Fruit fly (Drosophila melanogaster) whole organism, embryonic: ENCODE data around the gene Cyp313a2.

Source experiments
- BEAF-32 ChIP-seq: fragments of 200-800 bp; sonication (Bioruptor generic); optimal IDR thresholded peaks from 3 replicates; lab custom pipeline; 2017; ENCODE audit warnings: missing biosample characterization, missing genetic modification characterization, mild to moderate bottlenecking, moderate library complexity, missing genetic modification reagents
- Blimp-1 ChIP-seq: fragments of 200-800 bp; sonication (Bioruptor generic); optimal IDR thresholded peaks from 3 replicates; lab custom pipeline; 2018; ENCODE audit warnings: missing biosample characterization, missing genetic modification characterization, mild to moderate bottlenecking, moderate library complexity, missing genetic modification reagents
- CG1024 ChIP-seq: fragments of 200-800 bp; sonication (Bioruptor generic); IDR thresholded peaks from 2 replicates; pipeline ENCODE4 v1.3.6; 2022; ENCODE audit warnings: missing biosample characterization, missing genetic modification characterization
- CG11696 ChIP-seq: fragments of 200-800 bp; sonication (Bioruptor generic); IDR thresholded peaks from 2 replicates; pipeline ENCODE4 v1.3.6; 2022; ENCODE audit warnings: missing biosample characterization, missing genetic modification characterization
- CG12391 ChIP-seq: fragments of 200-800 bp; sonication (Bioruptor generic); optimal IDR thresholded peaks from 3 replicates; lab custom pipeline; 2018; ENCODE audit warnings: missing biosample characterization, mild to moderate bottlenecking, missing genetic modification characterization, moderate library complexity
- CG12744 ChIP-seq: fragments of 200-800 bp; sonication (Bioruptor generic); optimal IDR thresholded peaks from 2 replicates; lab custom pipeline; 2016; ENCODE audit warnings: missing biosample characterization, missing genetic modification characterization
- CG13624 ChIP-seq: fragments of 200-800 bp; sonication (Bioruptor generic); optimal IDR thresholded peaks from 2 replicates; lab custom pipeline; 2016; ENCODE audit warnings: missing biosample characterization, missing genetic modification characterization
- CG17186 ChIP-seq: fragments of 200-800 bp; sonication (Bioruptor generic); optimal IDR thresholded peaks from 3 replicates; lab custom pipeline; 2017; ENCODE audit warnings: missing biosample characterization, missing genetic modification reagents, missing genetic modification characterization
- CG2199 ChIP-seq: fragments of 200-800 bp; sonication (Bioruptor generic); IDR thresholded peaks from 3 replicates; pipeline ENCODE4 v1.3.6; 2022; ENCODE audit warnings: missing biosample characterization, missing genetic modification characterization
- CG31388 ChIP-seq: fragments of 200-800 bp; sonication (Bioruptor generic); optimal IDR thresholded peaks from 2 replicates; lab custom pipeline; 2016; ENCODE audit warnings: missing biosample characterization, missing genetic modification characterization
- CG31441 ChIP-seq: fragments of 200-800 bp; sonication (Bioruptor generic); IDR thresholded peaks from 2 replicates; pipeline ENCODE4 v1.3.6; 2022; ENCODE audit warnings: missing biosample characterization, missing genetic modification characterization
- CG33213 ChIP-seq: fragments of 200-800 bp; sonication (Bioruptor generic); optimal IDR thresholded peaks from 3 replicates; lab custom pipeline; 2016; ENCODE audit warnings: missing biosample characterization, missing genetic modification characterization
- CG4360 ChIP-seq: fragments of 200-800 bp; sonication (Bioruptor generic); IDR thresholded peaks from 2 replicates; pipeline ENCODE4 v1.3.6; 2022; ENCODE audit warnings: missing biosample characterization, missing genetic modification characterization
- CG8388 ChIP-seq: fragments of 200-800 bp; sonication (Bioruptor generic); optimal IDR thresholded peaks from 2 replicates; lab custom pipeline; 2019; ENCODE audit warnings: missing biosample characterization, mild to moderate bottlenecking, missing genetic modification characterization, moderate library complexity
- CG8765 ChIP-seq: fragments of 200-800 bp; sonication (Bioruptor generic); IDR thresholded peaks from 2 replicates; pipeline ENCODE4 v1.3.6; 2022; ENCODE audit warnings: missing biosample characterization, missing genetic modification characterization
- Camta ChIP-seq: fragments of 200-800 bp; sonication (Bioruptor generic); optimal IDR thresholded peaks from 2 replicates; lab custom pipeline; 2016; ENCODE audit warnings: missing biosample characterization, missing genetic modification characterization
- Chrac-16 ChIP-seq: fragments of 200-800 bp; sonication (Bioruptor generic); optimal IDR thresholded peaks from 3 replicates; lab custom pipeline; 2016; ENCODE audit warnings: missing biosample characterization, missing genetic modification characterization
- Dfd ChIP-seq, 2 experiments: fragments of >200 bp; optimal IDR thresholded peaks; 2 replicates each; lab custom pipeline; 2017; ENCODE audit warnings: missing biosample characterization in 2 of 2, missing genetic modification characterization in 2 of 2
- Dref ChIP-seq: fragments of 200-800 bp; sonication (Bioruptor generic); IDR thresholded peaks from 2 replicates; pipeline ENCODE4 v1.3.6; 2022; ENCODE audit warnings: missing biosample characterization, missing genetic modification characterization
- Eip74EF ChIP-seq, 2 experiments: fragments of 200-800 bp in 1 of 2; fragments of >200 bp in 1 of 2; sonication (Bioruptor generic) in 1 of 2; optimal IDR thresholded peaks; 2 replicates each; lab custom pipeline; 2017 to 2019; ENCODE audit warnings: missing biosample characterization in 2 of 2, missing genetic modification characterization in 2 of 2, mild to moderate bottlenecking in 1 of 2, moderate library complexity in 1 of 2
- GATAe ChIP-seq: fragments of 200-800 bp; sonication (Bioruptor generic); conservative IDR thresholded peaks from 2 replicates; pipeline ENCODE4 v1.3.6; 2022; ENCODE audit warnings: missing biosample characterization, missing genetic modification characterization
- Hr51 ChIP-seq, 2 experiments: fragments of 200-800 bp; sonication (Bioruptor generic); optimal IDR thresholded peaks; 2 replicates in 1 of 2; 3 replicates in 1 of 2; lab custom pipeline; 2016 to 2018; ENCODE audit warnings: missing biosample characterization in 2 of 2, missing genetic modification characterization in 2 of 2, mild to moderate bottlenecking in 1 of 2, moderate library complexity in 1 of 2
- Jarid2 ChIP-seq: fragments of 200-800 bp; sonication (Bioruptor generic); optimal IDR thresholded peaks from 3 replicates; lab custom pipeline; 2017; ENCODE audit warnings: mild to moderate bottlenecking, missing biosample characterization, missing genetic modification reagents, missing genetic modification characterization
- NC2β ChIP-seq: fragments of 200-800 bp; sonication (Bioruptor generic); optimal IDR thresholded peaks from 2 replicates; lab custom pipeline; 2016; ENCODE audit warnings: missing biosample characterization, missing genetic modification characterization
- Oli ChIP-seq: fragments of 200-800 bp; sonication (Bioruptor generic); optimal IDR thresholded peaks from 2 replicates; lab custom pipeline; 2018; ENCODE audit warnings: missing biosample characterization, mild to moderate bottlenecking, missing genetic modification characterization, moderate library complexity
- Rx ChIP-seq: fragments of 200-800 bp; sonication (Bioruptor generic); IDR thresholded peaks from 2 replicates; pipeline ENCODE4 v1.3.6; 2022; ENCODE audit warnings: missing biosample characterization, missing genetic modification characterization
- Side ChIP-seq: fragments of 200-800 bp; sonication (Bioruptor generic); optimal IDR thresholded peaks from 2 replicates; lab custom pipeline; 2016; ENCODE audit warnings: missing biosample characterization, missing genetic modification characterization
- Six4 ChIP-seq: fragments of 200-800 bp; sonication (Bioruptor generic); optimal IDR thresholded peaks from 2 replicates; lab custom pipeline; 2016; ENCODE audit warnings: missing biosample characterization, missing genetic modification characterization
- Spps ChIP-seq: fragments of 200-800 bp; sonication (Bioruptor generic); optimal IDR thresholded peaks from 2 replicates; lab custom pipeline; 2018; ENCODE audit warnings: missing biosample characterization, mild to moderate bottlenecking, missing genetic modification characterization
- Stat92E ChIP-seq, 3 experiments: fragments of >200 bp in 2 of 3; fragments of 200-800 bp in 1 of 3; sonication (Bioruptor generic) in 1 of 3; optimal IDR thresholded peaks; 2 replicates each; lab custom pipeline; 2017 to 2019; ENCODE audit warnings: missing biosample characterization in 3 of 3, missing genetic modification characterization in 3 of 3, mild to moderate bottlenecking in 1 of 3, moderate library complexity in 1 of 3
- Tbp ChIP-seq: fragments of >200 bp; optimal IDR thresholded peaks from 2 replicates; lab custom pipeline; 2018; ENCODE audit warnings: missing biosample characterization, missing genetic modification characterization
- Usf ChIP-seq: fragments of 200-800 bp; sonication (Bioruptor generic); optimal IDR thresholded peaks from 2 replicates; lab custom pipeline; 2017; ENCODE audit warnings: missing genotype, missing biosample characterization, missing genetic modification characterization
- ash1 ChIP-seq: fragments of 200-800 bp; sonication (Bioruptor generic); optimal IDR thresholded peaks from 2 replicates; lab custom pipeline; 2018; ENCODE audit warnings: missing biosample characterization, mild to moderate bottlenecking, missing genetic modification characterization
- emc ChIP-seq: fragments of 200-800 bp; sonication (Bioruptor generic); optimal IDR thresholded peaks from 2 replicates; lab custom pipeline; 2016; ENCODE audit warnings: missing biosample characterization, missing genetic modification characterization
- ems ChIP-seq: fragments of 200-800 bp; sonication (Bioruptor generic); optimal IDR thresholded peaks from 3 replicates; lab custom pipeline; 2016; ENCODE audit warnings: missing biosample characterization, missing genetic modification characterization
- eve ChIP-seq, 2 experiments: fragments of >200 bp; optimal IDR thresholded peaks; 2 replicates each; lab custom pipeline; 2017; ENCODE audit warnings: missing biosample characterization in 2 of 2, missing genetic modification characterization in 2 of 2
- ewg ChIP-seq: fragments of 200-800 bp; sonication (Bioruptor generic); optimal IDR thresholded peaks from 3 replicates; lab custom pipeline; 2017; ENCODE audit warnings: mild to moderate bottlenecking, missing biosample characterization, missing genetic modification reagents, missing genetic modification characterization
- fd102C ChIP-seq: fragments of 200-800 bp; sonication (Bioruptor generic); optimal IDR thresholded peaks from 2 replicates; lab custom pipeline; 2018; ENCODE audit warnings: missing biosample characterization, mild to moderate bottlenecking, missing genetic modification characterization, moderate library complexity
- fd64A ChIP-seq: fragments of 200-800 bp; sonication (Bioruptor generic); optimal IDR thresholded peaks from 3 replicates; lab custom pipeline; 2018; ENCODE audit warnings: missing biosample characterization, mild to moderate bottlenecking, missing genetic modification characterization
- fru ChIP-seq: fragments of >200 bp; optimal IDR thresholded peaks from 2 replicates; lab custom pipeline; 2017
- hkb ChIP-seq, 2 experiments: fragments of 200-800 bp in 1 of 2; fragments of >200 bp in 1 of 2; sonication (Bioruptor generic) in 1 of 2; IDR thresholded peaks in 1 of 2; optimal IDR thresholded peaks in 1 of 2; 2 replicates each; pipeline versions ENCODE4 v1.3.6 to Lab custom; 2017 to 2022; ENCODE audit warnings: missing biosample characterization in 1 of 2, missing genetic modification characterization in 1 of 2
- mam ChIP-seq: fragments of 200-800 bp; sonication (Bioruptor generic); optimal IDR thresholded peaks from 3 replicates; lab custom pipeline; 2016; ENCODE audit warnings: missing biosample characterization, missing genetic modification characterization
- sc ChIP-seq, 3 experiments: fragments of >200 bp in 2 of 3; fragments of 200-800 bp in 1 of 3; sonication (Bioruptor generic) in 1 of 3; optimal IDR thresholded peaks; 2 replicates in 2 of 3; 3 replicates in 1 of 3; lab custom pipeline; 2017; ENCODE audit warnings: mild to moderate bottlenecking in 1 of 3, missing biosample characterization in 1 of 3, missing genetic modification characterization in 1 of 3, missing genetic modification reagents in 1 of 3
- sqz ChIP-seq: fragments of 200-800 bp; sonication (Bioruptor generic); optimal IDR thresholded peaks from 3 replicates; lab custom pipeline; 2018; ENCODE audit warnings: missing biosample characterization, mild to moderate bottlenecking, missing genetic modification characterization
- stc ChIP-seq: fragments of 200-800 bp; sonication (Bioruptor generic); IDR thresholded peaks from 2 replicates; pipeline ENCODE4 v1.3.6; 2022; ENCODE audit warnings: missing biosample characterization, missing genetic modification characterization
- stwl ChIP-seq: fragments of 200-800 bp; sonication (Bioruptor generic); optimal IDR thresholded peaks from 3 replicates; lab custom pipeline; 2018; ENCODE audit warnings: missing biosample characterization, mild to moderate bottlenecking, missing genetic modification characterization, moderate library complexity
- trem ChIP-seq: fragments of 200-800 bp; optimal IDR thresholded peaks from 3 replicates; lab custom pipeline; 2019; ENCODE audit warnings: missing biosample characterization, mild to moderate bottlenecking, missing genetic modification characterization, moderate library complexity
- ttk ChIP-seq: fragments of 200-800 bp; sonication (Bioruptor generic); IDR thresholded peaks from 2 replicates; pipeline ENCODE4 v2.1.2; 2022; ENCODE audit warnings: missing biosample characterization, missing genetic modification characterization
- z ChIP-seq: fragments of 200-800 bp; sonication (Bioruptor generic); IDR thresholded peaks from 3 replicates; pipeline ENCODE4 v1.3.6; 2022; ENCODE audit warnings: missing biosample characterization, missing genetic modification characterization

Cyp313a2 gene

DNA sequence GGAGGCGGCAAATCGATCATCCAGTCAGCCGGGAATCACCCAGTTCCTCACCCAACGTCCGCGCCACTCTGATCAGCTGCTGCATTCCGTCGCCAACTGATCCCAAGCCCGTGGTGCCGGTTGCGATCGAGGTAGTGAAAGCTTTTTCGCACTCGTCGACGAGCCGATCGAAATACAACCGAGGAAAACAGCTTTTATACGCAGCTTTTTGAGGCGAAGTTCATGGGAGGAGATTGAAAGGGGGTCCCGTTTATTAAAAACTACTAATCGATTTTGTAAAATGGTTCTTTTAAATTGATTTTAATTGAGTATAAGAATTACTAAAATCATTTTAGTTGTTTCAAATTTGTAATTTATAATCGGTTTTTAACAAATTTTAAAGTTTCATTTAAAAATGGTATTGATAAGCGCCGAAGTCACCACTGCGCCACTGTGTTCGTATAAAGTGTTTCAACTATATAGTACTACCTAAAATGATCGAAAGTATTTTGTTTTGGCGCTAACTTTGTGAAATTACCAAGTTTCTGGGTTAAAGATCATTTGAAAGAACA lies 15.3 kb downstream of the Cyp313a2 start, which contains the start of gene CG4860 (continued):
- peak; percentile 74 to 92 for TF ChIP-seq Hr51 (GFP tag; optimal IDR thresholded peaks at IDR 0.05; lab: Kevin White, UChicago)
- no peak for TF ChIP-seq CG4360 (GFP tag; lab: Robert Waterston, UW)
- no peak for TF ChIP-seq stwl (tag; lab: Kevin White, UChicago)
- peak; percentile 56; the same call in 1 of the 2 replicates for TF ChIP-seq CG8765
- TF ChIP-seq CG11696 (GFP tag; lab: Robert Waterston, UW): peak; percentile 36; the same call in 1 of the 2 replicates
- TF ChIP-seq Camta (GFP tag; lab: Kevin White, UChicago): peak; percentile 82
- TF ChIP-seq eve (GFP tag; optimal IDR thresholded peaks at IDR 0.05; lab: Kevin White, UChicago): no peak
- no peak for TF ChIP-seq hkb (optimal IDR thresholded peaks at IDR 0.05; lab: Kevin White, UChicago)
- TF ChIP-seq hkb (GFP tag; IDR thresholded peaks at IDR 0.05; lab: Robert Waterston, UW): peak; percentile 90
- TF ChIP-seq fru (lab: Kevin White, UChicago): no peak
- peak; percentile 6 for TF ChIP-seq Spps (tag; lab: Kevin White, UChicago)
- peak; percentile 85 for TF ChIP-seq CG12744 (GFP tag; lab: Kevin White, UChicago)
- TF ChIP-seq CG31388 (GFP tag; lab: Kevin White, UChicago): peak; percentile 57
- peak; percentile 83 for TF ChIP-seq ttk (GFP tag; lab: Robert Waterston, UW)
- peak; percentile 55 for TF ChIP-seq CG33213 (GFP tag; lab: Kevin White, UChicago)
- peak; percentile 93 for TF ChIP-seq mam (GFP tag; lab: Kevin White, UChicago)
- TF ChIP-seq ash1 (GFP tag; lab: Kevin White, UChicago): no peak
- peak; percentile 58; the same call in 1 of the 2 replicates for TF ChIP-seq GATAe
- TF ChIP-seq Dfd (GFP tag; optimal IDR thresholded peaks at IDR 0.05; lab: Kevin White, UChicago): no peak
- peak; percentile 13 for TF ChIP-seq trem (tag; lab: Kevin White, UChicago)
- TF ChIP-seq CG8388 (GFP tag; lab: Kevin White, UChicago): peak; percentile 82
- TF ChIP-seq fd102C (GFP tag; lab: Kevin White, UChicago): no peak
- TF ChIP-seq CG13624 (GFP tag; lab: Kevin White, UChicago): peak; percentile 87
- peak; percentile 85 for TF ChIP-seq Chrac-16 (GFP tag; lab: Kevin White, UChicago)
- TF ChIP-seq Usf (GFP tag; lab: Kevin White, UChicago): peak; percentile 25
- TF ChIP-seq fd64A (GFP tag; lab: Kevin White, UChicago): no peak
- TF ChIP-seq CG2199: 0 out of 3 replicates have a peak, but pooled peaks have one; percentile 53
- TF ChIP-seq Stat92E (GFP tag; optimal IDR thresholded peaks at IDR 0.05; lab: Kevin White, UChicago): no peak
- TF ChIP-seq Dref (GFP tag; lab: Robert Waterston, UW): peak; percentile 39; the same call in 1 of the 2 replicates
- TF ChIP-seq Jarid2 (GFP tag; lab: Kevin White, UChicago): peak; percentile 38
- peak; percentile 91 for TF ChIP-seq CG31441 (GFP tag; lab: Robert Waterston, UW)
- TF ChIP-seq Oli (tag; lab: Kevin White, UChicago): peak; percentile 88
- TF ChIP-seq BEAF-32 (GFP tag; lab: Kevin White, UChicago): peak; percentile 0
- no peak for TF ChIP-seq sqz (GFP tag; lab: Kevin White, UChicago)
- TF ChIP-seq Eip74EF (GFP tag; optimal IDR thresholded peaks at IDR 0.05; lab: Kevin White, UChicago): no peak
- no peak for TF ChIP-seq Tbp (GFP tag; lab: Kevin White, UChicago)
- peak; percentile 73 for TF ChIP-seq emc (GFP tag; lab: Kevin White, UChicago)
- peak; percentile 86 for TF ChIP-seq Side (GFP tag; lab: Kevin White, UChicago)
- peak; percentile 73 for TF ChIP-seq Rx
- peak; percentile 83 for TF ChIP-seq stc (GFP tag; lab: Robert Waterston, UW)
- no peak for TF ChIP-seq z (GFP tag; lab: Robert Waterston, UW)
- TF ChIP-seq CG1024 (GFP tag; lab: Robert Waterston, UW): peak; percentile 40; the same call in 1 of the 2 replicates
- TF ChIP-seq NC2β: peak; percentile 55
- TF ChIP-seq ems (GFP tag; lab: Kevin White, UChicago): peak; percentile 85
- TF ChIP-seq sc (optimal IDR thresholded peaks at IDR 0.05; lab: Kevin White, UChicago): no peak
- peak; percentile 33 for TF ChIP-seq sc (GFP tag; optimal IDR thresholded peaks at IDR 0.05; lab: Kevin White, UChicago)
- TF ChIP-seq Six4 (GFP tag; lab: Kevin White, UChicago): peak; percentile 81
- peak; percentile 58 for TF ChIP-seq ewg (GFP tag; lab: Kevin White, UChicago)
- TF ChIP-seq Blimp-1 (GFP tag; lab: Kevin White, UChicago): peak; percentile 83
- peak; percentile 89 for TF ChIP-seq CG12391 (tag; lab: Kevin White, UChicago)
- no peak for TF ChIP-seq CG17186 (GFP tag; lab: Kevin White, UChicago)
